Fruit fly (Drosophila melanogaster) whole organism, embryonic: ENCODE measurements around the gene DnaJ-H.

ENCODE experiments used
- CG12299 ChIP-seq: fragments of 200-800 bp; sonication (Bioruptor generic); optimal IDR thresholded peaks from 2 replicates; lab custom pipeline; 2018; ENCODE audit warnings: missing biosample characterization, mild to moderate bottlenecking, missing genetic modification characterization
- CG14441 ChIP-seq: fragments of 200-800 bp; sonication (Bioruptor generic); IDR thresholded peaks from 2 replicates; pipeline ENCODE4 v1.3.6; 2022; ENCODE audit warnings: missing biosample characterization, missing genetic modification characterization
- CG6813 ChIP-seq: fragments of 200-800 bp; sonication (Bioruptor generic); optimal IDR thresholded peaks from 2 replicates; lab custom pipeline; 2017; ENCODE audit warnings: missing biosample characterization, missing genetic modification characterization, mild to moderate bottlenecking, moderate library complexity, missing genetic modification reagents
- CG8359 ChIP-seq: fragments of 200-800 bp; sonication (Bioruptor generic); optimal IDR thresholded peaks from 2 replicates; lab custom pipeline; 2017; ENCODE audit warnings: missing biosample characterization, mild to moderate bottlenecking, missing genetic modification characterization, borderline replicate concordance
- CG8478 ChIP-seq: fragments of >200 bp; optimal IDR thresholded peaks from 2 replicates; lab custom pipeline; 2018
- Elba2 ChIP-seq: fragments of 200-800 bp; sonication (Bioruptor generic); optimal IDR thresholded peaks from 3 replicates; lab custom pipeline; 2016; ENCODE audit warnings: missing biosample characterization, missing genetic modification characterization
- dmrt99B ChIP-seq: fragments of 200-800 bp; sonication (Bioruptor generic); optimal IDR thresholded peaks from 2 replicates; lab custom pipeline; 2018; ENCODE audit warnings: missing biosample characterization, mild to moderate bottlenecking, missing genetic modification characterization, moderate library complexity
- otp ChIP-seq: fragments of 200-800 bp; sonication (Bioruptor generic); IDR thresholded peaks from 3 replicates; pipeline ENCODE4, ENCODE4 v1.3.6; 2022; ENCODE audit warnings: missing biosample characterization, missing genetic modification characterization
- row ChIP-seq: fragments of 200-800 bp; sonication (Bioruptor generic); IDR thresholded peaks from 3 replicates; pipeline ENCODE4 v1.3.6; 2022; ENCODE audit warnings: missing biosample characterization, missing genetic modification characterization

DNA sequence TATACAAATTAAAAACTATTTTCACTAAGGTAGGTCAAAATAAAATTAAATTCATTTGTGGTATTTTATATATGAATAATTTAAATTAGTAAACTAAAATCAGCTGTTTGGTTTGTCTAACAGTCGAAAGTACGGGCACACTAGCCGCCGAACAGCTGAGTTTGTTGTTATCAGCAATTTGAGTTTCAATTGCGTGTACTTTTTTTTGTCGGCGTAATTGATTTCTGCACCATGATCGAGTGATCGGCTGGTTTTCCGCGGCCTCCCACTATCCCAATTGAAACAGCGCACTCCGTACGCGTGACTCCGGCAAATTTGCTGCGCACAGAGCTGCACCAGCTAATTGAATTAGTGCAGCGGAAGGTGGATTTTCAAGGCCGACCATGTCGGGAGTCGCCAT lies 13.2 kb upstream of the DnaJ-H start, which contains the start of gene Alg7:
- TF ChIP-seq Elba2 (GFP tag; lab: Kevin White, UChicago) (no peak), CG8478 (lab: Kevin White, UChicago) (no peak), otp (no peak), CG8359 (GFP tag; lab: Kevin White, UChicago) (no peak), CG6813 (GFP tag; lab: Kevin White, UChicago) (no peak), dmrt99B (no peak), row (GFP tag; lab: Robert Waterston, UW) (no peak), CG14441 (no peak), CG12299 (no peak)
